Worm (Caenorhabditis elegans): ENCODE measurements around the gene Y69A2AR.12.

Gene Y69A2AR.12

ce11 chrIV:2573122-2573521, 4.7 kb downstream of the Y69A2AR.12 start:
- TF ChIP-seq pat-9 (tag; optimal IDR thresholded peaks at IDR 0.05) = no peak
- TF ChIP-seq madf-2 (tag; optimal IDR thresholded peaks at IDR 0.05) = no peak
- TF ChIP-seq tbx-2 (tag; optimal IDR thresholded peaks at IDR 0.05) = no peak
- no peak for TF ChIP-seq hlh-30 (tag; optimal IDR thresholded peaks at IDR 0.05; ENCODE audit: insufficient read depth)
- no peak for TF ChIP-seq ttx-3 (tag; optimal IDR thresholded peaks at IDR 0.05)
- no peak for TF ChIP-seq sdc-2 (tag; optimal IDR thresholded peaks at IDR 0.05)
- no peak for TF ChIP-seq unc-42 (tag; optimal IDR thresholded peaks at IDR 0.05)
- TF ChIP-seq lin-11 (tag; optimal IDR thresholded peaks at IDR 0.05) = no peak
- no peak for TF ChIP-seq mec-3 (tag; optimal IDR thresholded peaks at IDR 0.05; ENCODE audit: borderline replicate concordance)

DNA sequence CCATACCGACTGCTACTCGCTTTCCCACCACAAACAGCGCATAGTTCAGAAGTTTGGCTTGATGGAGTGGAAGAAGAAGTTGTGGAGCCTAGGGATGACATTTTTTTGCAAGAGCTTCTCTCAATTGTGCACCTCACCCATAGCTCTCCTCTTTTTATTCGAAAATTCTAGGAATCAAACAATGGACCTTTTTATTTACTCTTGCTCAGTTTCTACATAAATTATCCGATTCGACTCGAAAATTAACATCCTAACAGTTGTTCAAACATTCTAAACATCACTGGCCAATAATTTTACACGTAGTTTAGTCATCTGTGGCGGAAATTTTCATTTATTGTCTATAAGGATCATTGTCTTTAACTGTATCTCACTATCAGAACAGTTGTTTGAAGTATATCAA, 13.1 kb downstream of the Y69A2AR.12 start, which contains the start of gene nhr-242:
Gene nhr-242 (minus strand): TSS at position 101 of the 400 bp plus-strand sequence.
- TF ChIP-seq fax-1 (tag; optimal IDR thresholded peaks at IDR 0.05) (no peak), ceh-45 (GFP tag; IDR thresholded peaks at IDR 0.05) (no peak), ceh-30 (tag; optimal IDR thresholded peaks at IDR 0.05) (no peak), ref-2 (tag; optimal IDR thresholded peaks at IDR 0.05) (no peak), ceh-24 (tag; optimal IDR thresholded peaks at IDR 0.05) (no peak), C08G9.2 (tag; optimal IDR thresholded peaks at IDR 0.05) (no peak), K09A11.1 (tag; optimal IDR thresholded peaks at IDR 0.05; ENCODE audit: insufficient read depth) (no peak), madf-2 (tag; optimal IDR thresholded peaks at IDR 0.05) (no peak), pqm-1 (tag; optimal IDR thresholded peaks at IDR 0.05) (no peak), rnt-1 (tag; optimal IDR thresholded peaks at IDR 0.05) (no peak), pros-1 (tag; optimal IDR thresholded peaks at IDR 0.05) (no peak), T23F11.4 (GFP tag; optimal IDR thresholded peaks at IDR 0.05) (no peak), F13H6.1 (tag; optimal IDR thresholded peaks at IDR 0.05) (no peak), Y22D7AL.16 (tag; optimal IDR thresholded peaks at IDR 0.05) (no peak), C38D4.7 (GFP tag; optimal IDR thresholded peaks at IDR 0.05) (no peak), unc-55 (GFP tag; optimal IDR thresholded peaks at IDR 0.05) (no peak), tbx-7 (tag; optimal IDR thresholded peaks at IDR 0.05) (no peak)

DNA sequence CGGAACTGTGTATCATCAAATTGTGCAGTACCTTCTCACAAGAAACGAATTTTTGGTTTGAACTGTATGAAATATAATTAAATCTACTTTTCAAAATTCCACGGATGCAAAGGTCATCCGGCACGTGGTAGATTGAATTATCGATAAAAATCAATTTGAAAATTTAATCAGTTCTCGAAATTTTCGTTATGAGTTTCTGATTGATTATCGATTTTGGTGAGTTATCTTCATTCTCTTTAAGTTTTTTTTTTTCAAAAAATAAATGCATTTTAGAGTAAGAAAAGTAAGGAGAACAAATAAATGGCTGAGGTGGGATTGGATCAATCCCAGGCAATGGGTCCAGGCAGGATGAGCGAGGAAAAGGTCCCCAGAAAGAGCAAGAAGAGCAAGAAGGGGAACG, 29.0 kb downstream of the Y69A2AR.12 start, which contains the start of gene Y69A2AR.47:
Gene Y69A2AR.47 (plus strand): TSS at position 301 of the 400 bp plus-strand sequence.
- TF ChIP-seq eyg-1 (tag; optimal IDR thresholded peaks at IDR 0.05) = no peak
- TF ChIP-seq ceh-18 (tag; optimal IDR thresholded peaks at IDR 0.05) = no peak
- no peak for TF ChIP-seq ceh-2 (tag; optimal IDR thresholded peaks at IDR 0.05)
- TF ChIP-seq nhr-11 (tag; optimal IDR thresholded peaks at IDR 0.05) = no peak
- no peak for TF ChIP-seq elt-4 (tag; optimal IDR thresholded peaks at IDR 0.05)
- TF ChIP-seq che-1 (tag; optimal IDR thresholded peaks at IDR 0.05) = no peak
- no peak for TF ChIP-seq hlh-30 (tag; optimal IDR thresholded peaks at IDR 0.05; ENCODE audit: insufficient read depth)
- no peak for TF ChIP-seq sox-4 (tag; optimal IDR thresholded peaks at IDR 0.05)
- TF ChIP-seq tbx-2 (tag; optimal IDR thresholded peaks at IDR 0.05) = no peak
- no peak for TF ChIP-seq ceh-9 (tag; optimal IDR thresholded peaks at IDR 0.05)
- no peak for TF ChIP-seq npax-4 (tag; optimal IDR thresholded peaks at IDR 0.05)
- TF ChIP-seq dve-1 (tag; optimal IDR thresholded peaks at IDR 0.05) = no peak
- no peak for TF ChIP-seq pag-3 (tag; optimal IDR thresholded peaks at IDR 0.05; ENCODE audit: borderline replicate concordance)
- TF ChIP-seq fkh-10 (GFP tag; optimal IDR thresholded peaks at IDR 0.05) = no peak

DNA sequence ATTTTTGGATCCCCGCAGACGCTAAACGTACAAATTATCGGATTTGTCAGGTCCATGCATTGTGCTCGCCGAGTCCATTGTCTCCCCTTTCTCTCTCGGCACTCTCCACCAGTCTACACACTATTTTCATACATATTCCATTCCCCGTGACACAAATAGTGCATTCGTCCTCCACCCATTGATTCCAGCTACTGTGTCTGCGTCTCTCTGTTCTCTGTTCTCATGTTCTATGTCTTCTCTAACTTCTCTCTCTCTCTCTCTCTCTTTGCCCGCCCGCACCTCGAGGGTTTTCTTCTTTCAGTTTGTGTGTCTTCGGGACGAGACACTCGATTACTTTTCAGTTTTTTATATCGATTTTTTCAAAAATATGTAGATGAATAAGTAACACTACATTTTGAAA, 31.2 kb downstream of the Y69A2AR.12 start:
- TF ChIP-seq unc-55 (GFP tag; optimal IDR thresholded peaks at IDR 0.05) (peak; percentile 82), pha-4 (tag; optimal IDR thresholded peaks at IDR 0.05) (no peak), nhr-232 (tag; optimal IDR thresholded peaks at IDR 0.05) (no peak), pax-1 (tag; optimal IDR thresholded peaks at IDR 0.05) (no peak), fax-1 (tag; optimal IDR thresholded peaks at IDR 0.05) (no peak), tbx-2 (tag; optimal IDR thresholded peaks at IDR 0.05) (peak; percentile 80), F13H6.1 (tag; optimal IDR thresholded peaks at IDR 0.05) (no peak), elt-4 (tag; optimal IDR thresholded peaks at IDR 0.05) (no peak), npax-4 (tag; optimal IDR thresholded peaks at IDR 0.05) (no peak), rnt-1 (tag; optimal IDR thresholded peaks at IDR 0.05) (peak; percentile 26), ref-2 (tag; optimal IDR thresholded peaks at IDR 0.05) (peak; percentile 51), ceh-30 (tag; optimal IDR thresholded peaks at IDR 0.05) (no peak), ceh-31 (tag; optimal IDR thresholded peaks at IDR 0.05) (peak; percentile 90), pha-2 (tag; optimal IDR thresholded peaks at IDR 0.05) (no peak), ttx-3 (tag; optimal IDR thresholded peaks at IDR 0.05) (no peak), lin-11 (tag; optimal IDR thresholded peaks at IDR 0.05) (no peak), ahr-1 (tag; optimal IDR thresholded peaks at IDR 0.05) (no peak), ceh-6 (GFP tag; optimal IDR thresholded peaks at IDR 0.05) (no peak), gmeb-2 (tag; optimal IDR thresholded peaks at IDR 0.05) (no peak), ama-1 (optimal IDR thresholded peaks at IDR 0.05) (no peak), pqm-1 (tag; optimal IDR thresholded peaks at IDR 0.05) (no peak), syd-9 (tag; optimal IDR thresholded peaks at IDR 0.05) (no peak), K02D7.2 (tag; optimal IDR thresholded peaks at IDR 0.05) (no peak)

Data from whole organism, late embryonic.